Fruit fly (Drosophila melanogaster) S2 (cell line): ENCODE results near the gene CG5568.

ENCODE experiments used
- CG8478 ChIP-seq: fragments of >200 bp; optimal IDR thresholded peaks from 2 replicates; lab custom pipeline; 2018
- CTCF ChIP-seq, 2 experiments: fragments of >200 bp; optimal IDR thresholded peaks; 2 replicates each; lab custom pipeline; 2018

DNA sequence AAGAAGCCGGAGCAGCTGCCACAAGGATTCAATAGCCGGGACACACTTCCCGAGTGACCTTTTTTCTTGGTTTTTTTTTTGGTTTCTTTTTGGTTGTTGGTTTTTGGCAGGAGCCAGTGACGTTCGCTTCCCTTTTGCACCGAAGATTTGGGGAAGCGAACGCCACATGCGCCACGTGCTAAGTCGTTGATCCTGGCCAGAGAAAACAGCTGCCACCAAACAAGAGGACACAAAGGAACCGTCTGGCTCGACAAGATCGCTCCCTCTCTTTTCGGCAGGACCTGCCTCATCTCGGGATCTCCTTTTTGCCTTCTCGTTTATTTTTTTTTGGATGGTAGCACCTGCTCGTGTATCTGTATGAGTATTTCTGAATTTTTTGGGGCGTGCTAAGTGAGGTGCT is 12.3 kb upstream of the CG5568 start:
- TF ChIP-seq CG8478 (lab: Kevin White, UChicago), result no peak
- no peak for TF ChIP-seq CTCF (optimal IDR thresholded peaks at IDR 0.05; lab: Kevin White, UChicago)
